Fruit fly (Drosophila melanogaster) whole organism, embryonic: ENCODE data around the gene Srg3.

ENCODE experiments used
- CG10267 ChIP-seq: fragments of 200-800 bp; sonication (Bioruptor generic); optimal IDR thresholded peaks from 2 replicates; lab custom pipeline; 2018; ENCODE audit warnings: missing biosample characterization, mild to moderate bottlenecking, missing genetic modification characterization, moderate library complexity
- CG10543 ChIP-seq: fragments of 200-800 bp; sonication (Bioruptor generic); optimal IDR thresholded peaks from 3 replicates; lab custom pipeline; 2017; ENCODE audit warnings: missing biosample characterization, mild to moderate bottlenecking, missing genetic modification characterization, moderate library complexity
- CG11560 ChIP-seq: fragments of 200-800 bp; sonication (Bioruptor generic); IDR thresholded peaks from 3 replicates; pipeline ENCODE4 v1.3.6; 2022; ENCODE audit warnings: missing biosample characterization, missing genetic modification characterization
- CG12744 ChIP-seq: fragments of 200-800 bp; sonication (Bioruptor generic); optimal IDR thresholded peaks from 2 replicates; lab custom pipeline; 2016; ENCODE audit warnings: missing biosample characterization, missing genetic modification characterization
- CG12942 ChIP-seq: fragments of 200-800 bp; sonication (Bioruptor generic); optimal IDR thresholded peaks from 3 replicates; lab custom pipeline; 2016; ENCODE audit warnings: missing biosample characterization, missing genetic modification characterization
- CG13296 ChIP-seq: fragments of 200-800 bp; sonication (Bioruptor generic); optimal IDR thresholded peaks from 3 replicates; lab custom pipeline; 2018; ENCODE audit warnings: missing biosample characterization, mild to moderate bottlenecking, missing genetic modification characterization
- CG2199 ChIP-seq: fragments of 200-800 bp; sonication (Bioruptor generic); IDR thresholded peaks from 3 replicates; pipeline ENCODE4 v1.3.6; 2022; ENCODE audit warnings: missing biosample characterization, missing genetic modification characterization
- CG30431 ChIP-seq: fragments of 200-800 bp; sonication (Bioruptor generic); optimal IDR thresholded peaks from 2 replicates; lab custom pipeline; 2017; ENCODE audit warnings: missing biosample characterization, missing genetic modification characterization
- CG31365 ChIP-seq: fragments of 200-800 bp; sonication (Bioruptor generic); optimal IDR thresholded peaks from 2 replicates; lab custom pipeline; 2018; ENCODE audit warnings: missing biosample characterization, mild to moderate bottlenecking, missing genetic modification characterization
- CG8388 ChIP-seq: fragments of 200-800 bp; sonication (Bioruptor generic); optimal IDR thresholded peaks from 2 replicates; lab custom pipeline; 2019; ENCODE audit warnings: missing biosample characterization, mild to moderate bottlenecking, missing genetic modification characterization, moderate library complexity
- CG8944 ChIP-seq: fragments of 200-800 bp; sonication (Bioruptor generic); optimal IDR thresholded peaks from 3 replicates; lab custom pipeline; 2016; ENCODE audit warnings: missing biosample characterization, missing genetic modification characterization
- CG9215 ChIP-seq: fragments of 200-800 bp; sonication (Bioruptor generic); IDR thresholded peaks from 2 replicates; pipeline ENCODE4 v1.3.6; 2022; ENCODE audit warnings: missing biosample characterization, missing genetic modification characterization
- CG9437 ChIP-seq: fragments of 200-800 bp; sonication (Bioruptor generic); optimal IDR thresholded peaks from 2 replicates; lab custom pipeline; 2018; ENCODE audit warnings: missing biosample characterization, mild to moderate bottlenecking, missing genetic modification characterization
- CG9797 ChIP-seq: fragments of 200-800 bp; sonication (Bioruptor generic); optimal IDR thresholded peaks from 3 replicates; lab custom pipeline; 2018; ENCODE audit warnings: missing biosample characterization, mild to moderate bottlenecking, missing genetic modification characterization
- Dek ChIP-seq: fragments of 200-800 bp; sonication (Bioruptor generic); optimal IDR thresholded peaks from 3 replicates; lab custom pipeline; 2019; ENCODE audit warnings: missing biosample characterization, mild to moderate bottlenecking, missing genetic modification characterization, moderate library complexity
- Dref ChIP-seq: fragments of 200-800 bp; sonication (Bioruptor generic); IDR thresholded peaks from 2 replicates; pipeline ENCODE4 v1.3.6; 2022; ENCODE audit warnings: missing biosample characterization, missing genetic modification characterization
- Drgx ChIP-seq: fragments of 200-800 bp; sonication (Bioruptor generic); IDR thresholded peaks from 2 replicates; pipeline ENCODE4 v1.3.6; 2022; ENCODE audit warnings: missing biosample characterization, missing genetic modification characterization
- ERR ChIP-seq: fragments of 200-800 bp; sonication (Bioruptor generic); optimal IDR thresholded peaks from 2 replicates; lab custom pipeline; 2016; ENCODE audit warnings: missing biosample characterization, missing genetic modification characterization
- Ets65A ChIP-seq: fragments of 200-800 bp; sonication (Bioruptor generic); peaks from one replicate; lab custom pipeline; 2016; ENCODE audit warnings: missing biosample characterization, missing genetic modification characterization
- Hr51 ChIP-seq, 2 experiments: fragments of 200-800 bp; sonication (Bioruptor generic); optimal IDR thresholded peaks; 2 replicates in 1 of 2; 3 replicates in 1 of 2; lab custom pipeline; 2016 to 2018; ENCODE audit warnings: missing biosample characterization in 2 of 2, missing genetic modification characterization in 2 of 2, mild to moderate bottlenecking in 1 of 2, moderate library complexity in 1 of 2
- MBD-R2 ChIP-seq: fragments of 200-800 bp; sonication (Bioruptor generic); IDR thresholded peaks from 2 replicates; pipeline ENCODE4 v1.3.6; 2022; ENCODE audit warnings: missing biosample characterization, missing genetic modification characterization
- MESR4 ChIP-seq: fragments of 200-800 bp; sonication (Bioruptor generic); optimal IDR thresholded peaks from 2 replicates; lab custom pipeline; 2018; ENCODE audit warnings: missing biosample characterization, mild to moderate bottlenecking, missing genetic modification characterization, moderate library complexity
- Pdp1 ChIP-seq, 2 experiments: fragments of 200-800 bp; sonication (Bioruptor generic); optimal IDR thresholded peaks; 3 replicates each; lab custom pipeline; 2016; ENCODE audit warnings: missing biosample characterization in 2 of 2, missing genetic modification characterization in 2 of 2, mild to moderate bottlenecking in 1 of 2, moderate library complexity in 1 of 2
- Sox100B ChIP-seq: fragments of 200-800 bp; sonication (Bioruptor generic); optimal IDR thresholded peaks from 3 replicates; lab custom pipeline; 2018; ENCODE audit warnings: missing biosample characterization, mild to moderate bottlenecking, missing genetic modification characterization
- TFAM ChIP-seq: fragments of 200-800 bp; sonication (Bioruptor generic); optimal IDR thresholded peaks from 2 replicates; lab custom pipeline; 2017; ENCODE audit warnings: missing biosample characterization, missing genetic modification characterization, inconsistent platforms
- Trl ChIP-seq, 3 experiments: fragments of >200 bp in 2 of 3; fragments of 200-800 bp in 1 of 3; sonication (Bioruptor generic) in 1 of 3; optimal IDR thresholded peaks; 2 replicates in 1 of 3; 3 replicates in 2 of 3; lab custom pipeline; 2016 to 2017; ENCODE audit warnings: missing biosample characterization in 1 of 3, missing genetic modification characterization in 1 of 3
- al ChIP-seq: fragments of 200-800 bp; sonication (Bioruptor generic); IDR thresholded peaks from 2 replicates; pipeline ENCODE4 v1.3.6; 2022; ENCODE audit warnings: missing biosample characterization, missing genetic modification characterization
- ash1 ChIP-seq: fragments of 200-800 bp; sonication (Bioruptor generic); optimal IDR thresholded peaks from 2 replicates; lab custom pipeline; 2018; ENCODE audit warnings: missing biosample characterization, mild to moderate bottlenecking, missing genetic modification characterization
- chinmo ChIP-seq: fragments of 200-800 bp; sonication (Bioruptor generic); IDR thresholded peaks from 4 replicates; pipeline ENCODE4 v1.3.6; 2022; ENCODE audit warnings: missing biosample characterization, missing genetic modification characterization; ENCODE audit not compliant: partially characterized antibody
- emc ChIP-seq: fragments of 200-800 bp; sonication (Bioruptor generic); optimal IDR thresholded peaks from 2 replicates; lab custom pipeline; 2016; ENCODE audit warnings: missing biosample characterization, missing genetic modification characterization
- ewg ChIP-seq: fragments of 200-800 bp; sonication (Bioruptor generic); optimal IDR thresholded peaks from 3 replicates; lab custom pipeline; 2017; ENCODE audit warnings: mild to moderate bottlenecking, missing biosample characterization, missing genetic modification reagents, missing genetic modification characterization
- fd3F ChIP-seq: fragments of 200-800 bp; sonication (Bioruptor generic); optimal IDR thresholded peaks from 2 replicates; lab custom pipeline; 2018; ENCODE audit warnings: missing biosample characterization, mild to moderate bottlenecking, missing genetic modification characterization, moderate library complexity
- gsb ChIP-seq: fragments of 200-800 bp; sonication (Bioruptor generic); IDR thresholded peaks from 2 replicates; pipeline ENCODE4 v1.3.6; 2022; ENCODE audit warnings: missing biosample characterization, missing genetic modification characterization
- gsb-n ChIP-seq: fragments of 200-800 bp; sonication (Bioruptor generic); optimal IDR thresholded peaks from 3 replicates; lab custom pipeline; 2018; ENCODE audit warnings: missing biosample characterization, mild to moderate bottlenecking, missing genetic modification characterization
- inv ChIP-seq: fragments of 200-800 bp; sonication (Bioruptor generic); IDR thresholded peaks from 2 replicates; pipeline ENCODE4 v1.3.6; 2022; ENCODE audit warnings: missing biosample characterization, missing genetic modification characterization; ENCODE audit not compliant: partially characterized antibody
- jigr1 ChIP-seq: fragments of 200-800 bp; sonication (Bioruptor generic); IDR thresholded peaks from 3 replicates; pipeline ENCODE4 v1.3.6; 2022; ENCODE audit warnings: missing biosample characterization, missing genetic modification characterization
- lilli ChIP-seq: fragments of 200-800 bp; sonication (Bioruptor generic); optimal IDR thresholded peaks from 3 replicates; lab custom pipeline; 2016; ENCODE audit warnings: missing biosample characterization, missing genetic modification characterization
- onecut ChIP-seq: fragments of 200-800 bp; sonication (Bioruptor generic); IDR thresholded peaks from 2 replicates; pipeline ENCODE4 v1.3.6; 2022; ENCODE audit warnings: missing biosample characterization, missing genetic modification characterization
- prd ChIP-seq, 3 experiments: fragments of >200 bp in 2 of 3; fragments of 200-800 bp in 1 of 3; sonication (Bioruptor generic) in 1 of 3; optimal IDR thresholded peaks in 2 of 3; IDR thresholded peaks in 1 of 3; 2 replicates in 2 of 3; 3 replicates in 1 of 3; pipeline versions ENCODE4 v1.3.6 to Lab custom; 2017 to 2022; ENCODE audit warnings: missing biosample characterization in 1 of 3, missing genetic modification characterization in 1 of 3
- pzg ChIP-seq: fragments of 200-800 bp; sonication (Bioruptor generic); optimal IDR thresholded peaks from 3 replicates; lab custom pipeline; 2018; ENCODE audit warnings: missing biosample characterization, mild to moderate bottlenecking, missing genetic modification characterization, moderate library complexity
- ro ChIP-seq: fragments of 200-800 bp; sonication (Bioruptor generic); IDR thresholded peaks from 2 replicates; pipeline ENCODE4 v1.3.6; 2022; ENCODE audit warnings: missing biosample characterization, missing genetic modification characterization
- sna ChIP-seq: fragments of 200-800 bp; sonication (Bioruptor generic); IDR thresholded peaks from 2 replicates; pipeline ENCODE4 v1.3.6; 2022; ENCODE audit warnings: missing biosample characterization, missing genetic modification characterization; ENCODE audit not compliant: partially characterized antibody
- ssp ChIP-seq: fragments of 200-800 bp; sonication (Bioruptor generic); IDR thresholded peaks from 2 replicates; pipeline ENCODE4 v1.3.6; 2022; ENCODE audit warnings: missing biosample characterization, missing genetic modification characterization
- tio ChIP-seq: fragments of 200-800 bp; sonication (Bioruptor generic); optimal IDR thresholded peaks from 2 replicates; lab custom pipeline; 2017; ENCODE audit warnings: missing biosample characterization, missing genetic modification characterization, inconsistent platforms
- ttk ChIP-seq: fragments of 200-800 bp; sonication (Bioruptor generic); IDR thresholded peaks from 2 replicates; pipeline ENCODE4 v2.1.2; 2022; ENCODE audit warnings: missing biosample characterization, missing genetic modification characterization
- twi ChIP-seq: fragments of 200-800 bp; optimal IDR thresholded peaks from 2 replicates; lab custom pipeline; 2019; ENCODE audit warnings: missing biosample characterization, mild to moderate bottlenecking, missing genetic modification characterization, moderate library complexity
- zf30C ChIP-seq: fragments of 200-800 bp; sonication (Bioruptor generic); optimal IDR thresholded peaks from 3 replicates; lab custom pipeline; 2018; ENCODE audit warnings: missing biosample characterization, mild to moderate bottlenecking, missing genetic modification characterization

The Srg3 gene

DNA sequence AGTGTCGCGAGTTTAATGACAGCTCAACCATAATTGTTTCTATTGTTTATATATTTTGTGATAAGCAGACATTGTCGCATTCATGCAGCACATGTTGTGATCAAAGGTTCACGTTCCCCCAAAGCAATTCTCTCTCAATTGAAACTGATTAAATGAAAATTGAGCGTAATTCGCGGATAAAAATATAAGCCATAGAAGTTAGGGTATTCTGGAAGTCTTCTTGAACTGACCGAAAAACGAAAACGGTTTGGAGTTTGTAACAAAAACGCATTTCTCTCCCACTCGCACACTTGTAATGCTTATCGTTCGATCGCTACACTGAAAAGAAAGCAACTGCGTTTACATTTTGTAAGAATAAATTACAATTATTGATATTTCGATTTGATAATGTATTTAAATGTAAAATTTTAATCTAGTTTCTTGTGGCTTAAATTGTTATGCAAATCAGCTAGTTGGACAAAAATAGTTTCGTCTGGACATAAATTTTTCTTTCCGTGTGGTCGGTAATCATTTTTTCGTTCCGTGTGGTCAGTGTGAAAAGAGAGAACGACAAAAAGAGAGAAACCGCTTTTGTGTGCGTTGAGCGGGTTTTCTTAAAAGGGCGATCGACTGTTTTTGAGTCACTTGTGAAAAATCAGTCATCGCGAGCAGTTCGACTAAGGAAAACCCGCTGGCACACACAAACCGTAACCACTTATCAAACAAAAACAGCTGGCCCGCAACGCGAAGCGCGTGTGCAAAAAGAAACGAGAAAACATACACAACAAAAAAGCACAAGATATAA is 20.2 kb upstream of the Srg3 start, which contains the start of gene aay (continued):
- TF ChIP-seq prd (optimal IDR thresholded peaks at IDR 0.05; lab: Kevin White, UChicago): no peak
- TF ChIP-seq prd (GFP tag; IDR thresholded peaks at IDR 0.05; lab: Robert Waterston, UW): peak; percentile 99
- TF ChIP-seq CG8388: peak; percentile 99
- peak; percentile 99 for TF ChIP-seq lilli (GFP tag; lab: Kevin White, UChicago)
- peak; percentile 90 for TF ChIP-seq CG31365 (tag; lab: Kevin White, UChicago)
- TF ChIP-seq Sox100B: peak; percentile 99
- peak; percentile 96 for TF ChIP-seq gsb (GFP tag; lab: Robert Waterston, UW)
- peak; percentile 96 for TF ChIP-seq ro (GFP tag; lab: Robert Waterston, UW)
- peak; percentile 96 for TF ChIP-seq ERR (GFP tag; lab: Kevin White, UChicago)
- peak; percentile 92 for TF ChIP-seq ssp (GFP tag; lab: Robert Waterston, UW)
- TF ChIP-seq Dek (tag; lab: Kevin White, UChicago): peak; percentile 99
- peak; percentile 91 for TF ChIP-seq CG11560 (tag; lab: Robert Waterston, UW)
- peak; percentile 93; the same call in 3 of the 4 replicates for TF ChIP-seq chinmo (GFP tag; lab: Robert Waterston, UW)
- TF ChIP-seq CG30431 (GFP tag; lab: Kevin White, UChicago): peak; percentile 98
- peak; percentile 96 for TF ChIP-seq twi (tag; lab: Kevin White, UChicago)
- TF ChIP-seq CG8944: peak; percentile 95
- TF ChIP-seq emc (GFP tag; lab: Kevin White, UChicago): peak; percentile 94
- TF ChIP-seq tio (GFP tag; lab: Kevin White, UChicago): peak; percentile 97
- peak; percentile 87 for TF ChIP-seq ash1 (GFP tag; lab: Kevin White, UChicago)
- peak; percentile 94 for TF ChIP-seq CG9215 (GFP tag; lab: Robert Waterston, UW)
- TF ChIP-seq gsb-n: peak; percentile 100
- peak; percentile 51 for TF ChIP-seq CG9797 (GFP tag; lab: Kevin White, UChicago)
- peak; percentile 97 for TF ChIP-seq CG10543 (GFP tag; lab: Kevin White, UChicago)
- TF ChIP-seq MBD-R2 (GFP tag; lab: Robert Waterston, UW): peak; percentile 94
- peak; percentile 96 for TF ChIP-seq al (GFP tag; lab: Robert Waterston, UW)
- peak; percentile 99 for TF ChIP-seq CG10267 (tag; lab: Kevin White, UChicago)
- TF ChIP-seq inv: no peak
- peak; percentile 95 for TF ChIP-seq jigr1
- TF ChIP-seq ewg (GFP tag; lab: Kevin White, UChicago): peak; percentile 97
- peak; percentile 99 for TF ChIP-seq CG12942

DNA sequence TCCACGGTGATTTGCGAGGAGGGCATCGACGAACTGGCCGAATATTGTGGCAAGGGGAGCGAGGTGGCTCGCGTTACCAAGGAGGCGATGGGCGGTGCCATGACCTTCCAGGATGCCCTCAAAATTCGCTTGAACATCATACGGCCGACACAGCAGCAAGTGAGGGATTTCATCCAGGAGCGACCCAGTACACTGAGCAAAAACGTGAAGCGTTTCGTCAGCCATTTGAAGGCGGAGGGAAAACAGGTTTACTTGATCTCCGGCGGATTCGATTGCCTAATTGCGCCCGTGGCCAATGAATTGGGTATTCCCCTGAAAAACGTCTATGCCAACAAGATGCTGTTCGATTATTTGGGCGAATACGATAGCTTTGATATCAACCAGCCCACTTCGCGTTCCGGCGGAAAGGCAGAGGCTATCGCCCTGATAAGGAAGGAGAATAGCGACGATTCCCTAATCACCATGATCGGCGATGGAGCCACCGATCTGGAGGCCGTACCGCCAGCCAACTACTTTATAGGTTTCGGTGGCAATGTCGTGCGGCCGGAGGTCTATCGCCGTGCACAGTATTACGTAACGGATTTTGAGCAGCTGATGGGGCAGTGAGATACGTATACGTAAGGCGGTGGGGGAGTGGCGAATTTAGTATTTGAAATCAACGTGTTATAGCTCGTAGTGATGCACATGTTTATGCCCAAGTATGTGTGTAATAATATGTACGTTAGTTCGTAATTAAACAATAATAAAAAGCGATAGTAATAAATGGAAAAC is 19.1 kb upstream of the Srg3 start:
- TF ChIP-seq Ets65A (peak; percentile 66), Pdp1 (GFP tag; optimal IDR thresholded peaks at IDR 0.05; lab: Kevin White, UChicago) (peak in 1 of 2 experiments; percentile 99), fd3F (GFP tag; lab: Kevin White, UChicago) (no peak), onecut (no peak), CG13296 (GFP tag; lab: Kevin White, UChicago) (no peak), pzg (GFP tag; lab: Kevin White, UChicago) (peak; percentile 4), zf30C (peak; percentile 38), MESR4 (peak; percentile 38), Trl (optimal IDR thresholded peaks at IDR 0.05; lab: Kevin White, UChicago) (no peak), Trl (GFP tag; optimal IDR thresholded peaks at IDR 0.05; lab: Kevin White, UChicago) (no peak), CG9437 (GFP tag; lab: Kevin White, UChicago) (peak; percentile 98), CG12744 (GFP tag; lab: Kevin White, UChicago) (no peak), ttk (no peak), TFAM (no peak), CG2199 (GFP tag; lab: Robert Waterston, UW) (no peak), Hr51 (GFP tag; optimal IDR thresholded peaks at IDR 0.05; lab: Kevin White, UChicago) (peak in 1 of 2 experiments; percentile 0), Dref (GFP tag; lab: Robert Waterston, UW) (no peak), Drgx (GFP tag; lab: Robert Waterston, UW) (no peak), sna (peak; percentile 12; the same call in 1 of the 2 replicates)
